Fruit fly (Drosophila melanogaster) S2 (cell line): ENCODE data around the gene Coq7.

Experiments
- CG8478 ChIP-seq: fragments of >200 bp; optimal IDR thresholded peaks from 2 replicates; lab custom pipeline; 2018
- CTCF ChIP-seq, 2 experiments: fragments of >200 bp; optimal IDR thresholded peaks; 2 replicates each; lab custom pipeline; 2018

- TF ChIP-seq CTCF (optimal IDR thresholded peaks at IDR 0.05; lab: Kevin White, UChicago), result no peak
- no peak for TF ChIP-seq CG8478 (lab: Kevin White, UChicago)
Measured at dm6 chrX:6792891-6793290, 21.9 kb downstream of the Coq7 start.
